Worm (Caenorhabditis elegans) whole organism, L1 larva: ENCODE data around the gene H03E18.2.
A peak's percentile ranks its signal among the peaks of the same experiment; 100 is the strongest.

ENCODE experiments used
- C04F5.9 ChIP-seq: sonication (generic microtip); optimal IDR thresholded peaks from 2 replicates; lab custom pipeline; 2016; ENCODE audit warnings: missing genetic modification characterization, missing compliant biosample characterization
- Y116A8C.19 ChIP-seq: sonication (generic microtip); optimal IDR thresholded peaks from 2 replicates; lab custom pipeline; 2016; ENCODE audit warnings: missing compliant biosample characterization, missing genetic modification characterization, borderline replicate concordance
- ama-1 ChIP-seq: fragments of 150-350 bp; optimal IDR thresholded peaks from 2 replicates; lab custom pipeline; 2014
- blmp-1 ChIP-seq: fragments of 150-350 bp; optimal IDR thresholded peaks from 2 replicates; lab custom pipeline; 2014; ENCODE audit warnings: missing biosample characterization, missing genetic modification characterization
- ceh-8 ChIP-seq: fragments of 200-800 bp; sonication (Bioruptor generic); optimal IDR thresholded peaks from 2 replicates; lab custom pipeline; 2018; ENCODE audit warnings: mild to moderate bottlenecking, missing genetic modification characterization, moderate library complexity, missing compliant biosample characterization
- ces-1 ChIP-seq: fragments of 150-350 bp; optimal IDR thresholded peaks from 2 replicates; lab custom pipeline; 2014; ENCODE audit warnings: missing biosample characterization, missing genetic modification reagents, missing genetic modification characterization
- dsc-1 ChIP-seq: sonication (generic microtip); optimal IDR thresholded peaks from 2 replicates; lab custom pipeline; 2016; ENCODE audit warnings: mild to moderate bottlenecking, missing genetic modification characterization, missing compliant biosample characterization
- efl-1 ChIP-seq, 4 experiments: fragments of 150-350 bp; optimal IDR thresholded peaks in 3 of 4; peaks in 1 of 4; 1 replicate in 1 of 4; 2 replicates in 3 of 4; lab custom pipeline; 2014; ENCODE audit warnings: missing biosample characterization in 2 of 4, missing genetic modification characterization in 2 of 4, missing genetic modification reagents in 2 of 4
- efl-3 ChIP-seq: fragments of 200-800 bp; sonication (Bioruptor generic); optimal IDR thresholded peaks from 2 replicates; lab custom pipeline; 2018; ENCODE audit warnings: mild to moderate bottlenecking, missing genetic modification characterization, missing compliant biosample characterization
- elt-2 ChIP-seq: sonication (generic microtip); optimal IDR thresholded peaks from 2 replicates; lab custom pipeline; 2016; ENCODE audit warnings: missing genetic modification characterization, mild to moderate bottlenecking, inconsistent platforms, missing compliant biosample characterization, missing genetic modification reagents
- elt-3 ChIP-seq, 6 experiments: fragments of 150-350 bp in 1 of 6; sonication (generic microtip); optimal IDR thresholded peaks; 2 replicates each; lab custom pipeline; 2017 to 2018; ENCODE audit warnings: missing biosample characterization in 6 of 6, missing genetic modification characterization in 6 of 6, inconsistent platforms in 1 of 6
- ets-5 ChIP-seq: fragments of 200-800 bp; sonication (Bioruptor generic); IDR thresholded peaks from 2 replicates; pipeline ENCODE4 v1.3.6; 2022; ENCODE audit warnings: missing genetic modification characterization, missing compliant biosample characterization
- fkh-8 ChIP-seq: sonication (generic microtip); optimal IDR thresholded peaks from 2 replicates; lab custom pipeline; 2016; ENCODE audit warnings: mild to moderate bottlenecking, missing genetic modification characterization, missing compliant biosample characterization
- hlh-17 ChIP-seq: fragments of 200-800 bp; sonication (Bioruptor generic); optimal IDR thresholded peaks from 2 replicates; lab custom pipeline; 2018; ENCODE audit warnings: missing genetic modification characterization, mild to moderate bottlenecking, missing compliant biosample characterization, moderate library complexity, borderline replicate concordance
- hlh-4 ChIP-seq: sonication (generic microtip); optimal IDR thresholded peaks from 2 replicates; lab custom pipeline; 2016; ENCODE audit warnings: mild to moderate bottlenecking, missing genetic modification characterization, missing compliant biosample characterization
- lin-13 ChIP-seq: fragments of 150-350 bp; optimal IDR thresholded peaks from 2 replicates; lab custom pipeline; 2014; ENCODE audit warnings: missing biosample characterization, missing genetic modification reagents, missing genetic modification characterization
- lin-14 ChIP-seq: fragments of 200-800 bp; sonication (Bioruptor generic); optimal IDR thresholded peaks from 2 replicates; lab custom pipeline; 2018; ENCODE audit warnings: mild to moderate bottlenecking, missing genetic modification characterization, moderate library complexity, missing compliant biosample characterization
- nhr-11 ChIP-seq: fragments of 150-350 bp; optimal IDR thresholded peaks from 2 replicates; lab custom pipeline; 2014; ENCODE audit warnings: missing biosample characterization, missing genetic modification characterization
- nhr-19 ChIP-seq: fragments of 200-800 bp; sonication (Bioruptor generic); conservative IDR thresholded peaks from 2 replicates; pipeline ENCODE4 v1.3.6; 2022; ENCODE audit warnings: missing genetic modification characterization, missing compliant biosample characterization
- nhr-28 ChIP-seq: fragments of 150-350 bp; optimal IDR thresholded peaks from 2 replicates; lab custom pipeline; 2014; ENCODE audit warnings: missing biosample characterization, missing genetic modification characterization
- nhr-47 ChIP-seq: sonication (generic microtip); optimal IDR thresholded peaks from 2 replicates; lab custom pipeline; 2016; ENCODE audit warnings: mild to moderate bottlenecking, missing genetic modification characterization, moderate library complexity, missing compliant biosample characterization
- nhr-71 ChIP-seq: sonication (generic microtip); optimal IDR thresholded peaks from 2 replicates; lab custom pipeline; 2016; ENCODE audit warnings: mild to moderate bottlenecking, missing genetic modification characterization, moderate library complexity, missing compliant biosample characterization
- nhr-77 ChIP-seq: fragments of 150-350 bp; optimal IDR thresholded peaks from 2 replicates; lab custom pipeline; 2014; ENCODE audit warnings: missing biosample characterization, missing genetic modification characterization
- nhr-85 ChIP-seq: sonication (generic microtip); peaks from one replicate; lab custom pipeline; 2016; ENCODE audit warnings: missing genetic modification characterization, inconsistent platforms, missing compliant biosample characterization
- pqm-1 ChIP-seq: sonication (generic microtip); optimal IDR thresholded peaks from 3 replicates; lab custom pipeline; 2017; ENCODE audit warnings: missing biosample characterization, missing genetic modification characterization
- rnt-1 ChIP-seq: sonication (generic microtip); optimal IDR thresholded peaks from 2 replicates; lab custom pipeline; 2016; ENCODE audit warnings: mild to moderate bottlenecking, missing genetic modification characterization, moderate library complexity, missing compliant biosample characterization
- snu-23 ChIP-seq: sonication (generic microtip); optimal IDR thresholded peaks from 2 replicates; lab custom pipeline; 2016; ENCODE audit warnings: missing genetic modification characterization, missing compliant biosample characterization
- sox-4 ChIP-seq: sonication (generic microtip); optimal IDR thresholded peaks from 2 replicates; lab custom pipeline; 2016; ENCODE audit warnings: missing genetic modification characterization, missing compliant biosample characterization
- sptf-1 ChIP-seq: fragments of 150-350 bp; optimal IDR thresholded peaks from 2 replicates; lab custom pipeline; 2014; ENCODE audit warnings: missing biosample characterization, missing genetic modification characterization
- unc-130 ChIP-seq: fragments of 150-350 bp; optimal IDR thresholded peaks from 2 replicates; lab custom pipeline; 2017; ENCODE audit warnings: missing biosample characterization, missing genetic modification characterization, inconsistent platforms
- ztf-4 ChIP-seq: fragments of 150-350 bp; optimal IDR thresholded peaks from 2 replicates; lab custom pipeline; 2014; ENCODE audit warnings: missing biosample characterization, missing genetic modification characterization

The H03E18.2 gene

ce11 chrX:8520402-8520801 lies at the start of gene H03E18.2:
H03E18.2 (minus strand) TSS chrX:8520502.
- TF ChIP-seq C04F5.9 (no peak), lin-13 (GFP tag; lab: Kevin White, UChicago) (no peak), ceh-8 (GFP tag; lab: Kevin White, UChicago) (no peak), ztf-4 (tag; lab: Kevin White, UChicago) (no peak)
- TF ChIP-seq, all 84 proteins: peak for 0

- TF ChIP-seq blmp-1 (tag; lab: Kevin White, UChicago) (peak; percentile 10), nhr-71 (peak; percentile 19), snu-23 (peak; percentile 14), lin-14 (GFP tag; lab: Kevin White, UChicago) (peak; percentile 59), unc-130 (no peak), dsc-1 (peak; percentile 5), rnt-1 (peak; percentile 43), efl-1 (optimal IDR thresholded peaks at IDR 0.05; lab: Kevin White, UChicago) (no peak), efl-1 (GFP tag; optimal IDR thresholded peaks at IDR 0.05 in 1 of 2; lab: Kevin White, UChicago) (peak in 1 of 2 experiments; percentile 88), nhr-47 (tag; lab: Kevin White, UChicago) (peak; percentile 5), sptf-1 (tag; lab: Kevin White, UChicago) (no peak)
These were observed 48.9 kb upstream of the H03E18.2 start for ce11 chrX:8569159-8569558.

- TF ChIP-seq blmp-1 (tag; lab: Kevin White, UChicago) (peak; percentile 30), elt-2 (tag; lab: Kevin White, UChicago) (peak; percentile 86), nhr-28 (no peak), efl-1 (optimal IDR thresholded peaks at IDR 0.05; lab: Kevin White, UChicago) (no peak), efl-1 (GFP tag; optimal IDR thresholded peaks at IDR 0.05 in 1 of 2; lab: Kevin White, UChicago) (peak in 1 of 2 experiments; percentile 4)
These were observed 48.2 kb upstream of the H03E18.2 start for ce11 chrX:8568423-8568903.

ce11 chrX:8567823-8568314 lies 47.6 kb upstream of the H03E18.2 start:
- no peak for TF ChIP-seq fkh-8 (tag; lab: Kevin White, UChicago)
- TF ChIP-seq lin-14 (GFP tag; lab: Kevin White, UChicago), result no peak
- no peak for TF ChIP-seq nhr-28
- TF ChIP-seq ama-1 (lab: Kevin White, UChicago), result no peak
- TF ChIP-seq efl-1 (optimal IDR thresholded peaks at IDR 0.05; lab: Kevin White, UChicago), result no peak
- TF ChIP-seq efl-1 (GFP tag; optimal IDR thresholded peaks at IDR 0.05 in 1 of 2; lab: Kevin White, UChicago), result peak in 1 of 2 experiments; percentile 55

- no peak for TF ChIP-seq pqm-1 (tag; lab: Kevin White, UChicago)
- TF ChIP-seq efl-3 (GFP tag; lab: Kevin White, UChicago), result no peak
- no peak for TF ChIP-seq rnt-1
- no peak for TF ChIP-seq Y116A8C.19 (tag; lab: Kevin White, UChicago)
- peak; percentile 32 for TF ChIP-seq blmp-1 (tag; lab: Kevin White, UChicago)
- TF ChIP-seq ces-1 (GFP tag; lab: Kevin White, UChicago), result no peak
- peak in 3 of 6 experiments; percentile 2 to 12 (median 10) for TF ChIP-seq elt-3 (tag; optimal IDR thresholded peaks at IDR 0.05; lab: Kevin White, UChicago)
- TF ChIP-seq hlh-17 (GFP tag; lab: Kevin White, UChicago), result no peak
- TF ChIP-seq nhr-77, result no peak
- peak; percentile 24 for TF ChIP-seq lin-14 (GFP tag; lab: Kevin White, UChicago)
- peak; percentile 40 for TF ChIP-seq nhr-85
- TF ChIP-seq, all 84 proteins: peak for 4
These were observed 46.9 kb upstream of the H03E18.2 start for ce11 chrX:8567166-8567565.

ce11 chrX:8566521-8567032 lies 46.3 kb upstream of the H03E18.2 start:
- TF ChIP-seq nhr-47 (tag; lab: Kevin White, UChicago) (peak; percentile 56), nhr-11 (peak; percentile 42), ets-5 (GFP tag; lab: Robert Waterston, UW) (no peak), sptf-1 (tag; lab: Kevin White, UChicago) (no peak), hlh-4 (tag; lab: Kevin White, UChicago) (peak; percentile 55), fkh-8 (tag; lab: Kevin White, UChicago) (peak; percentile 77), nhr-85 (peak; percentile 13), nhr-19 (no peak), nhr-71 (peak; percentile 54), sox-4 (peak; percentile 39), C04F5.9 (no peak)
- TF ChIP-seq, all 84 proteins: peak for 7
